Worm (Caenorhabditis elegans) whole organism, midembryonic: ENCODE results near the gene R12B2.13.

Experiments
- cog-1 ChIP-seq: sonication (generic microtip); optimal IDR thresholded peaks from 2 replicates; lab custom pipeline; 2016; ENCODE audit warnings: missing genetic modification characterization, missing compliant biosample characterization
- flt-1 ChIP-seq: fragments of 200-800 bp; sonication (Bioruptor generic); IDR thresholded peaks from 2 replicates; pipeline ENCODE4 v1.3.6; 2022; ENCODE audit warnings: missing genetic modification characterization, missing compliant biosample characterization
- med-1 ChIP-seq: sonication (generic microtip); optimal IDR thresholded peaks from 2 replicates; lab custom pipeline; 2017; ENCODE audit warnings: missing genetic modification characterization, mild to moderate bottlenecking, missing compliant biosample characterization, antibody characterized with exemption, missing genetic modification reagents; ENCODE audit not compliant: insufficient read depth
- ref-1 ChIP-seq: fragments of 200-800 bp; sonication (Bioruptor generic); conservative IDR thresholded peaks from 2 replicates; pipeline ENCODE4 v1.3.6; 2022; ENCODE audit warnings: missing genetic modification reagents, missing genetic modification characterization, missing compliant biosample characterization
- tab-1 ChIP-seq: fragments of 200-800 bp; sonication (Bioruptor generic); IDR thresholded peaks from 2 replicates; pipeline ENCODE4 v1.3.6; 2022; ENCODE audit warnings: missing genetic modification characterization, missing compliant biosample characterization

DNA sequence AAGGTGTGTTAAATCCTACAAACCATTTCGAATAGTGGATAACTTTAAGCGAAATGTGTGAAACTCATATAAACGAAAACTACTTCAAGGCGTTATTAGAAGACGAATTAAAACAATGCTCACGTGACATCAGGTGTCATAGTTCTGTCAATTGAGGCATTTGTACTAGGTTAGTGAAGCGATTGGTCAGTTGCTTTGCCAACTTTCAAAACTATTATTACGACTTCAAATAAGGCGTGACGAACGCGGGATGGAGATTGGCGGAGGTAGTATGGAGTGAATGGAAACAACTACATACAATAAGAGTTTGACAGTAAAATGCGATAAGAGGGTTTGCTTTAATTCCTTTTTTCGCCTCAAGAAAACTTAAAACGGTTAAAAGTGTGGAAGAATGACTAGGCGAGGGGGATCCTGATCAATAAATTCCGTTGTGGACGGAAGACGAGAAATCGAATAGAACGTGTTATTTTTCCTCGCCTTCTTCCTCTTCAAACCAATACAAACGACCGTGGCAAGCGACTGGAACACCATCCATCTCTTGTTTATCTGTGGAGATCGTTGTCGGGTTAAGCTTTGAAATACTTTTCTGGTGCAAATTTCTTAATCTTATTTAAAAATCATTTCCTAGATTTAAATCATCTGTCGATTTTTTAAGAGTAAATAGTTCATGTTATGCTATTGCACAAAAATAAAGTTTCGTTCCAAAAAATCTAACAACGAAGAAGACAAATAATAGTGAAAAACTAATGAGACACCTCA is 7.7 kb upstream of the R12B2.13 start:
- TF ChIP-seq ref-1 (no peak), tab-1 (GFP tag; lab: Robert Waterston, UW) (no peak), flt-1 (GFP tag; lab: Robert Waterston, UW) (no peak), med-1 (no peak), cog-1 (no peak)
